Worm (Caenorhabditis elegans): ENCODE measurements around the gene F55E10.4.

F55E10.4 gene

DNA sequence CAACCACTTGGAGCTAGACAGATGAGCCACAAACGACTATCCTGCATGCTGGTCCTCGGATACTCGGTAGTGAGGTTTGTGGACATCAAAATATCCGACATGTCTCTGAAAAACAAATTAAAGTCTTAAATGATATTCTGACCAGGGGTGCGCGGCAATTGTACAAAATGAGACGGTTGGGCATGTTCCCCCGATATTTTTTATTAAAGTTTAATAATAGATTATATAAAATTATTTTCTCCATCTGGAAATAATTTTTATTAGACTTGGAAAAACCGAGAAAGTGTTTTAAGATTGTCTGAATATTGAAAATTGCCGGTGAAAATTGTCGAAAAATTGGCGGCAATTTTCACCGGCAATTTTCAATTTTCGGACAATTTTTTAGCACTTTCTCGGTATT is at the start of gene F55E10.4:
TSS of gene F55E10.4 (minus strand) at position 101 of the 400 bp plus-strand sequence.
- TF ChIP-seq lin-54 (GFP tag; optimal IDR thresholded peaks at IDR 0.05) (no peak), mel-28 (tag; optimal IDR thresholded peaks at IDR 0.05; ENCODE audit: borderline replicate concordance) (no peak), F22D6.2 (tag; optimal IDR thresholded peaks at IDR 0.05) (no peak), tbp1 (GFP tag; optimal IDR thresholded peaks at IDR 0.05) (no peak), somi-1 (GFP tag; optimal IDR thresholded peaks at IDR 0.05) (no peak), C17E4.6 (GFP tag; IDR thresholded peaks at IDR 0.05) (no peak), F39B2.1 (GFP tag; IDR thresholded peaks at IDR 0.05) (no peak), B0261.1 (tag; optimal IDR thresholded peaks at IDR 0.05) (no peak), F55B11.4 (tag; optimal IDR thresholded peaks at IDR 0.05; ENCODE audit: borderline replicate concordance, insufficient read depth) (no peak), pha-4 (tag; optimal IDR thresholded peaks at IDR 0.05) (no peak), madf-10 (tag; optimal IDR thresholded peaks at IDR 0.05) (no peak), F52B5.7 (tag; optimal IDR thresholded peaks at IDR 0.05) (no peak), zim-3 (tag; optimal IDR thresholded peaks at IDR 0.05) (no peak), let-607 (tag; optimal IDR thresholded peaks at IDR 0.05) (no peak)

ce11 chrX:8371906-8372305 is 44.2 kb upstream of the F55E10.4 start, which contains the start of gene nep-15:
Gene nep-15 (plus strand): TSS chrX:8372206.
- TF ChIP-seq mes-4 (tag; optimal IDR thresholded peaks at IDR 0.05) (no peak), Y53F4B.3 (GFP tag; IDR thresholded peaks at IDR 0.05) (no peak), K12H6.12 (tag; optimal IDR thresholded peaks at IDR 0.05) (no peak), F10E7.11 (tag; optimal IDR thresholded peaks at IDR 0.05) (no peak), T07F8.4 (tag; optimal IDR thresholded peaks at IDR 0.05) (no peak), lin-35 (GFP tag; optimal IDR thresholded peaks at IDR 0.05) (no peak), rcor-1 (GFP tag; IDR thresholded peaks at IDR 0.05) (no peak), lin-54 (GFP tag; optimal IDR thresholded peaks at IDR 0.05) (no peak), tlf-1 (GFP tag; optimal IDR thresholded peaks at IDR 0.05) (no peak), ztf-28 (GFP tag; IDR thresholded peaks at IDR 0.05) (no peak), unc-130 (GFP tag; optimal IDR thresholded peaks at IDR 0.05) (no peak), nhr-80 (tag; optimal IDR thresholded peaks at IDR 0.05) (no peak), die-1 (tag; optimal IDR thresholded peaks at IDR 0.05) (no peak), F39B2.1 (GFP tag; IDR thresholded peaks at IDR 0.05) (no peak)

DNA sequence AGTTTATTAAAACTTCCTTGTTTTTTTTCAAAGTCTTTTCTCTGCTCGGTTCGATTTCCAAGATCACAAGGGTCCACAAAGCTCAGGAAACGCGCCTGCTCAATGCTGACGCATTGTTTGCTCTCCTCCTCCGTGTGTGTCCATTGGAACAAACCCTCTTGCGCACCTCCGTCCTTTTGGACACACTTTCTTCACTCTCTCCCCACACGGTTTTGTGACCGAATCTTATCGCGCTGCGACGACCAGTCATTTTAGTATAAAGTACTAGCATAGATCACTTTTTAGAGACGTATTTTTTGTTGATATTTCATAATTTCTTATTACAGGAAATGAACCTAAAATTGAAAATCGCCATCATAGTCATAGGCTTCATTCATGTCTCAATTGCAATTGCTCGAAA is 40.5 kb upstream of the F55E10.4 start:
- TF ChIP-seq tbx-9 (tag; optimal IDR thresholded peaks at IDR 0.05; ENCODE audit: borderline replicate concordance) (no peak), T26A5.8 (tag; optimal IDR thresholded peaks at IDR 0.05) (no peak), bed-2 (GFP tag; IDR thresholded peaks at IDR 0.05) (no peak), Y79H2A.3 (GFP tag; conservative IDR thresholded peaks at IDR 0.05) (no peak), lin-40 (tag; optimal IDR thresholded peaks at IDR 0.05) (peak; percentile 78), lin-35 (GFP tag; optimal IDR thresholded peaks at IDR 0.05) (peak in 1 of 3 experiments; percentile 74), fkh-3 (tag; optimal IDR thresholded peaks at IDR 0.05) (no peak), ceh-100 (GFP tag; IDR thresholded peaks at IDR 0.05) (no peak), lag-1 (GFP tag; IDR thresholded peaks at IDR 0.05) (no peak), lsl-1 (GFP tag; optimal IDR thresholded peaks at IDR 0.05) (no peak), madf-10 (tag; optimal IDR thresholded peaks at IDR 0.05) (peak; percentile 45), F55B11.4 (tag; optimal IDR thresholded peaks at IDR 0.05; ENCODE audit: borderline replicate concordance, insufficient read depth) (no peak), dox-1 (GFP tag; IDR thresholded peaks at IDR 0.05) (no peak; the same call in 1 of the 2 replicates), T07F8.4 (tag; optimal IDR thresholded peaks at IDR 0.05) (no peak), ZK185.1 (tag; optimal IDR thresholded peaks at IDR 0.05; ENCODE audit: poor library complexity, severe bottlenecking) (no peak), ceh-91 (GFP tag; IDR thresholded peaks at IDR 0.05) (no peak), ekl-4 (GFP tag; IDR thresholded peaks at IDR 0.05) (no peak), cebp-2 (GFP tag; IDR thresholded peaks at IDR 0.05) (no peak), zim-3 (tag; optimal IDR thresholded peaks at IDR 0.05) (no peak), nhr-27 (tag; optimal IDR thresholded peaks at IDR 0.05) (no peak), chd-7 (tag; optimal IDR thresholded peaks at IDR 0.05) (no peak), bed-1 (GFP tag; IDR thresholded peaks at IDR 0.05) (no peak), hlh-12 (tag; optimal IDR thresholded peaks at IDR 0.05) (no peak), mcd-1 (GFP tag; IDR thresholded peaks at IDR 0.05) (no peak; the same call in 1 of the 2 replicates), aptf-3 (GFP tag; IDR thresholded peaks at IDR 0.05) (no peak), sdz-38 (tag; optimal IDR thresholded peaks at IDR 0.05) (no peak)
